Fruit fly (Drosophila melanogaster): Measurements from ENCODE around the gene CG4582.
A peak's percentile ranks its signal among the peaks of the same experiment; 100 is the strongest.

The CG4582 gene

dm6 chr3R:25594128-25594527 lies 11.1 kb upstream of the CG4582 start (continued):
- TF ChIP-seq CG17186 (GFP tag; optimal IDR thresholded peaks at IDR 0.05) (no peak), CG7786 (GFP tag; optimal IDR thresholded peaks at IDR 0.05) (no peak), CG10267 (tag; optimal IDR thresholded peaks at IDR 0.05) (peak; percentile 96), gsb (GFP tag; IDR thresholded peaks at IDR 0.05) (no peak), TFAM (GFP tag; optimal IDR thresholded peaks at IDR 0.05) (no peak), trh (GFP tag; optimal IDR thresholded peaks at IDR 0.05) (no peak), prd (optimal IDR thresholded peaks at IDR 0.05) (no peak), prd (GFP tag; IDR thresholded peaks at IDR 0.05) (peak; percentile 23; the same call in 1 of the 3 replicates), mam (GFP tag; optimal IDR thresholded peaks at IDR 0.05) (no peak), Bdp1 (GFP tag; optimal IDR thresholded peaks at IDR 0.05) (no peak), CG12104 (GFP tag; optimal IDR thresholded peaks at IDR 0.05) (no peak), eyg (GFP tag; optimal IDR thresholded peaks at IDR 0.05) (no peak), Dad (GFP tag; optimal IDR thresholded peaks at IDR 0.05) (no peak), CG11560 (tag; IDR thresholded peaks at IDR 0.05) (no peak), schlank (tag; optimal IDR thresholded peaks at IDR 0.05) (no peak), CG6654 (GFP tag; optimal IDR thresholded peaks at IDR 0.05) (no peak), CG4707 (GFP tag; optimal IDR thresholded peaks at IDR 0.05) (no peak), dysf (GFP tag; IDR thresholded peaks at IDR 0.05) (no peak), h (optimal IDR thresholded peaks at IDR 0.05) (no peak), CG2875 (GFP tag; optimal IDR thresholded peaks at IDR 0.05) (no peak), fd102C (GFP tag; optimal IDR thresholded peaks at IDR 0.05) (peak; percentile 45), CG3163 (GFP tag; optimal IDR thresholded peaks at IDR 0.05) (no peak), CG6765 (GFP tag; optimal IDR thresholded peaks at IDR 0.05) (no peak), CG42726 (GFP tag; IDR thresholded peaks at IDR 0.05; ENCODE audit: partially characterized antibody) (no peak), tio (GFP tag; optimal IDR thresholded peaks at IDR 0.05) (no peak), D19A (tag; optimal IDR thresholded peaks at IDR 0.05) (no peak), CG14667 (GFP tag; IDR thresholded peaks at IDR 0.05) (no peak), Meics (GFP tag; optimal IDR thresholded peaks at IDR 0.05) (no peak), CG11723 (GFP tag; optimal IDR thresholded peaks at IDR 0.05) (no peak), tgo (GFP tag; IDR thresholded peaks at IDR 0.05) (no peak), HLH3B (GFP tag; IDR thresholded peaks at IDR 0.05) (no peak), Hmr (GFP tag; optimal IDR thresholded peaks at IDR 0.05) (no peak), dati (GFP tag; IDR thresholded peaks at IDR 0.05) (no peak), Side (GFP tag; optimal IDR thresholded peaks at IDR 0.05) (no peak), CG2116 (GFP tag; optimal IDR thresholded peaks at IDR 0.05) (peak; percentile 23), CG10979 (tag; optimal IDR thresholded peaks at IDR 0.05) (no peak), CG4404 (GFP tag; IDR thresholded peaks at IDR 0.05) (no peak), Opbp (GFP tag; IDR thresholded peaks at IDR 0.05; ENCODE audit: partially characterized antibody) (peak; percentile 45; the same call in 1 of the 3 replicates), BtbVII (GFP tag; optimal IDR thresholded peaks at IDR 0.05) (no peak), ap (GFP tag; IDR thresholded peaks at IDR 0.05) (no peak), klu (GFP tag; IDR thresholded peaks at IDR 0.05) (no peak), CG6175 (GFP tag; IDR thresholded peaks at IDR 0.05) (no peak), CG31441 (GFP tag; IDR thresholded peaks at IDR 0.05) (no peak), Med (GFP tag) (peak; percentile 31), Nf-YC (tag; optimal IDR thresholded peaks at IDR 0.05) (no peak), danr (GFP tag; IDR thresholded peaks at IDR 0.05) (no peak), Sry-δ (GFP tag; optimal IDR thresholded peaks at IDR 0.05) (no peak), Eip74EF (GFP tag; optimal IDR thresholded peaks at IDR 0.05) (no peak), Max (GFP tag; optimal IDR thresholded peaks at IDR 0.05) (no peak), CG1603 (tag; optimal IDR thresholded peaks at IDR 0.05) (no peak), Spps (tag; optimal IDR thresholded peaks at IDR 0.05) (no peak), NFAT (GFP tag; IDR thresholded peaks at IDR 0.05) (no peak), BEAF-32 (GFP tag; optimal IDR thresholded peaks at IDR 0.05) (peak; percentile 33)
